Worm (Caenorhabditis elegans) whole organism, L4 larva: Measurements from ENCODE around the gene dmsr-10.

Experiments
- D1046.2 ChIP-seq: fragments of 200-800 bp; sonication (Bioruptor generic); IDR thresholded peaks from 2 replicates; pipeline ENCODE4 v1.3.6; 2022; ENCODE audit warnings: missing genetic modification characterization, missing compliant biosample characterization
- F26F4.8 ChIP-seq: fragments of 200-800 bp; sonication (Bioruptor generic); conservative IDR thresholded peaks from 2 replicates; pipeline ENCODE4 v1.3.6; 2022; ENCODE audit warnings: missing genetic modification characterization, missing compliant biosample characterization
- T20F7.1 ChIP-seq: fragments of 200-800 bp; sonication (Bioruptor generic); optimal IDR thresholded peaks from 2 replicates; lab custom pipeline; 2018; ENCODE audit warnings: mild to moderate bottlenecking, missing genetic modification characterization, missing compliant biosample characterization
- ZK546.5 ChIP-seq, 2 experiments: sonication (generic microtip); optimal IDR thresholded peaks; 2 replicates each; lab custom pipeline; 2017; ENCODE audit warnings: missing biosample characterization in 2 of 2, missing genetic modification characterization in 2 of 2
- aha-1 ChIP-seq: fragments of 150-350 bp; peaks from one replicate; lab custom pipeline; 2014; ENCODE audit warnings: missing biosample characterization, missing genetic modification characterization
- aly-2 ChIP-seq: sonication (generic microtip); optimal IDR thresholded peaks from 2 replicates; lab custom pipeline; 2018; ENCODE audit warnings: missing biosample characterization, missing genetic modification characterization
- ama-1 ChIP-seq: fragments of 150-350 bp; optimal IDR thresholded peaks from 2 replicates; lab custom pipeline; 2014; ENCODE audit warnings: inconsistent platforms, mixed read lengths
- ceh-28 ChIP-seq: fragments of 150-350 bp; optimal IDR thresholded peaks from 2 replicates; lab custom pipeline; 2014; ENCODE audit warnings: missing biosample characterization, missing genetic modification reagents, missing genetic modification characterization
- ceh-62 ChIP-seq: sonication (generic microtip); optimal IDR thresholded peaks from 2 replicates; lab custom pipeline; 2017; ENCODE audit warnings: missing biosample characterization, missing genetic modification characterization
- dmd-6 ChIP-seq: fragments of 200-800 bp; sonication (Bioruptor generic); IDR thresholded peaks from 2 replicates; pipeline ENCODE4 v1.3.6; 2022; ENCODE audit warnings: missing genetic modification reagents, missing genetic modification characterization, missing compliant biosample characterization
- duxl-1 ChIP-seq: sonication (generic microtip); optimal IDR thresholded peaks from 2 replicates; lab custom pipeline; 2016; ENCODE audit warnings: mild to moderate bottlenecking, missing genetic modification characterization, moderate library complexity, missing compliant biosample characterization; ENCODE audit not compliant: poor library complexity
- dve-1 ChIP-seq: sonication (generic microtip); optimal IDR thresholded peaks from 2 replicates; lab custom pipeline; 2017; ENCODE audit warnings: antibody characterized with exemption, mild to moderate bottlenecking, missing genetic modification characterization, missing compliant biosample characterization; ENCODE audit not compliant: insufficient read depth
- fos-1 ChIP-seq: fragments of 150-350 bp; optimal IDR thresholded peaks from 2 replicates; lab custom pipeline; 2014; ENCODE audit warnings: missing biosample characterization, missing genetic modification characterization
- jun-1 ChIP-seq: fragments of 150-350 bp; optimal IDR thresholded peaks from 2 replicates; lab custom pipeline; 2014; ENCODE audit warnings: missing biosample characterization, missing genetic modification reagents, missing genetic modification characterization
- lin-15B ChIP-seq: fragments of 150-350 bp; sonication (generic microtip); optimal IDR thresholded peaks from 3 replicates; lab custom pipeline; 2014; ENCODE audit warnings: missing biosample characterization, missing genetic modification characterization
- lin-39 ChIP-seq: fragments of 150-350 bp; optimal IDR thresholded peaks from 2 replicates; lab custom pipeline; 2014; ENCODE audit warnings: missing biosample characterization, missing genetic modification reagents, missing genetic modification characterization
- lir-3 ChIP-seq: sonication (generic microtip); optimal IDR thresholded peaks from 2 replicates; lab custom pipeline; 2016; ENCODE audit warnings: mild to moderate bottlenecking, missing genetic modification characterization, missing compliant biosample characterization
- mdl-1 ChIP-seq, 2 experiments: fragments of 150-350 bp in 1 of 2; sonication (generic microtip) in 1 of 2; optimal IDR thresholded peaks; 2 replicates each; lab custom pipeline; 2014 to 2017; ENCODE audit warnings: missing biosample characterization in 2 of 2, missing genetic modification characterization in 2 of 2
- mep-1 ChIP-seq: fragments of 150-350 bp; sonication (generic microtip); optimal IDR thresholded peaks from 3 replicates; lab custom pipeline; 2014; ENCODE audit warnings: missing biosample characterization, missing genetic modification characterization
- mxl-2 ChIP-seq: fragments of 200-800 bp; sonication (Bioruptor generic); conservative IDR thresholded peaks from 2 replicates; pipeline ENCODE4 v1.3.6; 2022; ENCODE audit warnings: missing genetic modification reagents, missing genetic modification characterization, missing compliant biosample characterization
- nhr-102 ChIP-seq: sonication (generic microtip); optimal IDR thresholded peaks from 2 replicates; lab custom pipeline; 2016; ENCODE audit warnings: mild to moderate bottlenecking, missing genetic modification characterization, moderate library complexity, missing compliant biosample characterization
- nhr-28 ChIP-seq: fragments of 150-350 bp; optimal IDR thresholded peaks from 2 replicates; lab custom pipeline; 2014; ENCODE audit warnings: missing biosample characterization, missing genetic modification characterization
- nhr-42 ChIP-seq: fragments of 200-800 bp; sonication (Bioruptor generic); IDR thresholded peaks from 2 replicates; pipeline ENCODE4 v1.3.6; 2022; ENCODE audit warnings: missing genetic modification characterization, missing compliant biosample characterization
- nhr-6 ChIP-seq: fragments of 150-350 bp; optimal IDR thresholded peaks from 2 replicates; lab custom pipeline; 2014; ENCODE audit warnings: missing biosample characterization, missing genetic modification characterization
- nhr-77 ChIP-seq: fragments of 150-350 bp; optimal IDR thresholded peaks from 2 replicates; lab custom pipeline; 2014; ENCODE audit warnings: missing biosample characterization, missing genetic modification characterization
- pha-4 ChIP-seq, 2 experiments: fragments of 150-350 bp in 1 of 2; fragments of 200-800 bp in 1 of 2; sonication (Bioruptor generic) in 1 of 2; IDR thresholded peaks in 1 of 2; optimal IDR thresholded peaks in 1 of 2; 2 replicates each; pipeline versions ENCODE4 v1.3.6 to Lab custom; 2014 to 2022; ENCODE audit warnings: missing genetic modification characterization in 2 of 2, missing genetic modification reagents in 2 of 2, missing biosample characterization in 1 of 2, missing compliant biosample characterization in 1 of 2
- php-3 ChIP-seq: fragments of 200-800 bp; sonication (Bioruptor generic); IDR thresholded peaks from 2 replicates; pipeline ENCODE4 v1.3.6; 2022; ENCODE audit warnings: missing genetic modification reagents, missing genetic modification characterization, missing compliant biosample characterization
- pqm-1 ChIP-seq: sonication (generic microtip); optimal IDR thresholded peaks from 2 replicates; lab custom pipeline; 2017; ENCODE audit warnings: missing biosample characterization, missing genetic modification characterization
- rbr-2 ChIP-seq: sonication (generic microtip); optimal IDR thresholded peaks from 2 replicates; lab custom pipeline; 2016; ENCODE audit warnings: missing genotype, missing genetic modification characterization, missing compliant biosample characterization
- saeg-2 ChIP-seq: fragments of 200-800 bp; sonication (Bioruptor generic); IDR thresholded peaks from 2 replicates; pipeline ENCODE4 v1.3.6; 2022; ENCODE audit warnings: missing genetic modification reagents, missing genetic modification characterization, missing compliant biosample characterization
- set-16 ChIP-seq: fragments of 200-800 bp; sonication (Bioruptor generic); IDR thresholded peaks from 2 replicates; pipeline ENCODE4 v1.3.6; 2022; ENCODE audit warnings: missing genetic modification reagents, missing genetic modification characterization, missing compliant biosample characterization
- tra-1 ChIP-seq: fragments of 200-800 bp; sonication (Bioruptor generic); IDR thresholded peaks from 2 replicates; pipeline ENCODE4 v1.3.6; 2022; ENCODE audit warnings: missing genetic modification reagents, missing genetic modification characterization, missing compliant biosample characterization
- unc-62 ChIP-seq, 3 experiments: fragments of 150-350 bp in 1 of 3; sonication (generic microtip); optimal IDR thresholded peaks in 2 of 3; peaks in 1 of 3; 1 replicate in 1 of 3; 2 replicates in 2 of 3; lab custom pipeline; 2014 to 2017; ENCODE audit warnings: missing biosample characterization in 3 of 3, missing genetic modification characterization in 3 of 3, missing genetic modification reagents in 3 of 3, missing genotype in 1 of 3
- vab-7 ChIP-seq: fragments of 200-800 bp; sonication (Bioruptor generic); IDR thresholded peaks from 2 replicates; pipeline ENCODE4 v1.3.6; 2022; ENCODE audit warnings: missing genetic modification reagents, missing genetic modification characterization, missing compliant biosample characterization
- zag-1 ChIP-seq: fragments of 150-350 bp; optimal IDR thresholded peaks from 2 replicates; lab custom pipeline; 2014; ENCODE audit warnings: missing biosample characterization, missing genetic modification characterization
- zip-11 ChIP-seq: fragments of 200-800 bp; sonication (Bioruptor generic); IDR thresholded peaks from 2 replicates; pipeline ENCODE4 v1.3.6; 2022; ENCODE audit warnings: missing genetic modification characterization, missing compliant biosample characterization

dmsr-10 gene

DNA sequence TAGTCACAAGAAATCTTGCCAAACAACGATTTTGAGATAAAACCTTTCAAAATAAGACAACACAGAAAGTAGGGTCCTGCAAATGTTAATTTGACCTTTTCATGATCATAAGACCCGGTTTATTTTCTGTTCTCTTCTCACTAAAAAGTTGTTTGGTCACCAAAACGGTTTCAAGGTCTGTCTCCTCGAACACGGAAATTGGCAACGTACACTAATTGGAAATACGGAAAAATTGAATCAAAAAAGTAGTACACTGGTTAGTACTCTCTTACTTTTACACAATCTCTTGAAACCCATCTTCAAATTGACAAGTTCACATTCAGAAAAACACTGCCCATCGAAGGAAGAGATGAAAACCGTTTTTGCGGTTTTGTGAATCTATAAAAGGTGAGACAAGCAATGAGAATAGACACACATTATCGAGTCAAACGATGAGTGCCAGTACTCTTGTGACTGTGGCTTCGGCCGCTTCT is 29.0 kb upstream of the dmsr-10 start, which contains the start of gene col-142:
col-142 (plus strand) TSS at position 423 of the 473 bp plus-strand sequence.
- TF ChIP-seq nhr-28 (tag; lab: Kevin White, UChicago): peak; percentile 9
- TF ChIP-seq ama-1 (lab: Kevin White, UChicago): no peak
- TF ChIP-seq mxl-2: no peak
- TF ChIP-seq php-3 (GFP tag; lab: Robert Waterston, UW): no peak
- no peak for TF ChIP-seq duxl-1 (tag; lab: Kevin White, UChicago)

- peak; percentile 97 for TF ChIP-seq set-16 (GFP tag; lab: Robert Waterston, UW)
- TF ChIP-seq aha-1 (tag; lab: Kevin White, UChicago): peak; percentile 36
- no peak for TF ChIP-seq ZK546.5 (tag; optimal IDR thresholded peaks at IDR 0.05; lab: Kevin White, UChicago)
- no peak for TF ChIP-seq fos-1 (tag; lab: Kevin White, UChicago)
- no peak for TF ChIP-seq D1046.2 (GFP tag; lab: Robert Waterston, UW)
- TF ChIP-seq lir-3 (tag; lab: Kevin White, UChicago): no peak
- TF ChIP-seq ama-1 (lab: Kevin White, UChicago): no peak
- no peak for TF ChIP-seq ceh-62 (tag; lab: Kevin White, UChicago)
These were observed 28.3 kb upstream of the dmsr-10 start for ce11 chrV:6830075-6830474.

ce11 chrV:6829404-6829803 is 27.7 kb upstream of the dmsr-10 start, which contains the start of gene col-141:
col-141 (plus strand) TSS chrV:6829704.
- TF ChIP-seq mxl-2: no peak
- no peak for TF ChIP-seq nhr-42 (GFP tag; lab: Robert Waterston, UW)
- no peak for TF ChIP-seq jun-1 (tag; lab: Kevin White, UChicago)
- TF ChIP-seq lin-39 (tag; lab: Kevin White, UChicago): no peak
- TF ChIP-seq vab-7 (GFP tag; lab: Robert Waterston, UW): no peak
- no peak for TF ChIP-seq nhr-6 (tag; lab: Kevin White, UChicago)
- no peak for TF ChIP-seq saeg-2 (GFP tag; lab: Robert Waterston, UW)
- TF ChIP-seq lin-15B (tag; lab: Kevin White, UChicago): no peak
- no peak for TF ChIP-seq tra-1
- no peak for TF ChIP-seq zag-1 (tag; lab: Kevin White, UChicago)
- no peak for TF ChIP-seq zip-11 (GFP tag; lab: Robert Waterston, UW)
- TF ChIP-seq php-3 (GFP tag; lab: Robert Waterston, UW): no peak
- no peak for TF ChIP-seq dve-1 (tag; lab: Kevin White, UChicago)
- TF ChIP-seq pha-4 (GFP tag; IDR thresholded peaks at IDR 0.05; lab: Robert Waterston, UW): no peak
- no peak for TF ChIP-seq pha-4 (tag; optimal IDR thresholded peaks at IDR 0.05; lab: Kevin White, UChicago)
- no peak for TF ChIP-seq nhr-102 (tag; lab: Kevin White, UChicago)
- TF ChIP-seq nhr-77: no peak
- TF ChIP-seq rbr-2 (tag; lab: Kevin White, UChicago): no peak

- no peak for TF ChIP-seq aly-2 (tag; lab: Kevin White, UChicago)
These were observed 27.0 kb upstream of the dmsr-10 start, which contains the start of gene dmsr-15 for ce11 chrV:6828786-6829185. dmsr-15 (minus strand) TSS chrV:6828886.

- no peak for TF ChIP-seq mep-1 (tag; lab: Kevin White, UChicago)
- peak; percentile 87 for TF ChIP-seq nhr-28 (tag; lab: Kevin White, UChicago)
- TF ChIP-seq nhr-77: peak; percentile 58
- no peak for TF ChIP-seq mdl-1 (tag; optimal IDR thresholded peaks at IDR 0.05; lab: Kevin White, UChicago)
- TF ChIP-seq pqm-1 (tag; lab: Kevin White, UChicago): peak; percentile 93
- no peak for TF ChIP-seq ceh-28 (tag; lab: Kevin White, UChicago)
- no peak for TF ChIP-seq F26F4.8 (GFP tag; lab: Robert Waterston, UW)
- TF ChIP-seq unc-62 (GFP tag; optimal IDR thresholded peaks at IDR 0.05 in 1 of 2; lab: Kevin White, UChicago): peak in 1 of 2 experiments; percentile 81
- no peak for TF ChIP-seq unc-62 (tag; optimal IDR thresholded peaks at IDR 0.05; lab: Kevin White, UChicago)
- no peak for TF ChIP-seq dve-1 (tag; lab: Kevin White, UChicago)
- TF ChIP-seq T20F7.1 (GFP tag; lab: Kevin White, UChicago): peak; percentile 4
- no peak for TF ChIP-seq nhr-42 (GFP tag; lab: Robert Waterston, UW)
- TF ChIP-seq dmd-6 (GFP tag; lab: Robert Waterston, UW): peak; percentile 93
These were observed 21.7 kb upstream of the dmsr-10 start for ce11 chrV:6823432-6823831.
